In genomic region chrV:12038783-12039182, ce11 we compare ENCODE assay signal across 5 worm cellular contexts.
TF ChIP-seq lines count a peak whose summit lies in the region.

No protein-coding gene starts in this region.

TF ChIP-seq in whole organism, L1 larva, 84 proteins besides CTCF, POLR2A, EP300 and RAD21 (continues in another document):
- TF ChIP-seq aly-2 (tag; optimal IDR thresholded peaks at IDR 0.05; lab: Kevin White, UChicago), result no peak
- TF ChIP-seq unc-86 (tag; optimal IDR thresholded peaks at IDR 0.05; lab: Kevin White, UChicago), result no peak
- TF ChIP-seq xbp-1 (tag; optimal IDR thresholded peaks at IDR 0.05; lab: Kevin White, UChicago), result peak; percentile 22
- no peak for TF ChIP-seq jun-1 (tag; optimal IDR thresholded peaks at IDR 0.05; lab: Kevin White, UChicago)
- TF ChIP-seq elt-2 (tag; optimal IDR thresholded peaks at IDR 0.05; lab: Kevin White, UChicago), result no peak
- no peak for TF ChIP-seq pag-3 (tag; optimal IDR thresholded peaks at IDR 0.05; lab: Kevin White, UChicago; ENCODE audit: borderline replicate concordance, insufficient read depth)
- no peak for TF ChIP-seq C16A3.4 (tag; optimal IDR thresholded peaks at IDR 0.05; lab: Kevin White, UChicago)
- TF ChIP-seq ama-1 (optimal IDR thresholded peaks at IDR 0.05; lab: Kevin White, UChicago), result peak; percentile 5
- TF ChIP-seq fkh-10 (GFP tag; optimal IDR thresholded peaks at IDR 0.05; lab: Kevin White, UChicago), result no peak
- no peak for TF ChIP-seq hlh-4 (tag; optimal IDR thresholded peaks at IDR 0.05; lab: Kevin White, UChicago)
- TF ChIP-seq grh-1 (GFP tag; IDR thresholded peaks at IDR 0.05; lab: Robert Waterston, UW), result no peak
- no peak for TF ChIP-seq nhr-237 (tag; optimal IDR thresholded peaks at IDR 0.05; lab: Kevin White, UChicago)
- TF ChIP-seq rnt-1 (tag; optimal IDR thresholded peaks at IDR 0.05; lab: Kevin White, UChicago), result no peak
- peak; percentile 46 for TF ChIP-seq nhr-47 (tag; optimal IDR thresholded peaks at IDR 0.05; lab: Kevin White, UChicago)
- no peak for TF ChIP-seq tbx-2 (tag; optimal IDR thresholded peaks at IDR 0.05; lab: Kevin White, UChicago)
- TF ChIP-seq zag-1 (tag; optimal IDR thresholded peaks at IDR 0.05; lab: Kevin White, UChicago), result no peak
- TF ChIP-seq lin-35 (GFP tag; optimal IDR thresholded peaks at IDR 0.05; lab: Kevin White, UChicago), result peak in 1 of 2 experiments; percentile 54
- no peak for TF ChIP-seq Y116A8C.19 (tag; optimal IDR thresholded peaks at IDR 0.05; lab: Kevin White, UChicago; ENCODE audit: borderline replicate concordance)
- no peak for TF ChIP-seq irx-1 (tag; optimal IDR thresholded peaks at IDR 0.05; lab: Kevin White, UChicago)

TF ChIP-seq in whole organism, L3 larva, 47 proteins besides CTCF, POLR2A, EP300 and RAD21 (continues in another document):
- TF ChIP-seq mdl-1 (tag; optimal IDR thresholded peaks at IDR 0.05; lab: Kevin White, UChicago) (no peak), nhr-67 (tag; optimal IDR thresholded peaks at IDR 0.05; lab: Kevin White, UChicago) (no peak), pha-4 (tag; optimal IDR thresholded peaks at IDR 0.05; lab: Kevin White, UChicago) (peak; percentile 24), lin-15B (tag; optimal IDR thresholded peaks at IDR 0.05; lab: Kevin White, UChicago) (peak; percentile 32), nfya-1 (tag; optimal IDR thresholded peaks at IDR 0.05; lab: Kevin White, UChicago; ENCODE audit: insufficient read depth) (peak; percentile 48), nhr-43 (tag; optimal IDR thresholded peaks at IDR 0.05; lab: Kevin White, UChicago; ENCODE audit: poor library complexity, severe bottlenecking) (no peak), skn-1 (tag; optimal IDR thresholded peaks at IDR 0.05; lab: Kevin White, UChicago) (no peak), elt-3 (tag; optimal IDR thresholded peaks at IDR 0.05; lab: Kevin White, UChicago) (no peak), eor-1 (tag; optimal IDR thresholded peaks at IDR 0.05; lab: Kevin White, UChicago) (no peak), daf-12 (tag; optimal IDR thresholded peaks at IDR 0.05; lab: Kevin White, UChicago) (no peak), lin-39 (tag; optimal IDR thresholded peaks at IDR 0.05; lab: Kevin White, UChicago) (peak; percentile 77), ama-1 (optimal IDR thresholded peaks at IDR 0.05; lab: Kevin White, UChicago) (peak; percentile 80), nhr-25 (tag; optimal IDR thresholded peaks at IDR 0.05; lab: Kevin White, UChicago) (no peak), tbx-2 (tag; optimal IDR thresholded peaks at IDR 0.05; lab: Kevin White, UChicago) (no peak), nhr-77 (tag; optimal IDR thresholded peaks at IDR 0.05; lab: Kevin White, UChicago) (no peak), ztf-4 (tag; optimal IDR thresholded peaks at IDR 0.05; lab: Kevin White, UChicago) (no peak), nhr-23 (tag; optimal IDR thresholded peaks at IDR 0.05; lab: Kevin White, UChicago) (no peak), nhr-11 (tag; optimal IDR thresholded peaks at IDR 0.05; lab: Kevin White, UChicago) (no peak), ceh-28 (tag; optimal IDR thresholded peaks at IDR 0.05; lab: Kevin White, UChicago) (no peak)

TF ChIP-seq in whole organism, early embryonic, 17 proteins besides CTCF, POLR2A, EP300 and RAD21:
- TF ChIP-seq hmbx-1 (tag; optimal IDR thresholded peaks at IDR 0.05; lab: Kevin White, UChicago) (no peak), ceh-36 (tag; optimal IDR thresholded peaks at IDR 0.05; lab: Kevin White, UChicago) (no peak), pes-1 (GFP tag; IDR thresholded peaks at IDR 0.05; lab: Robert Waterston, UW) (no peak), scrt-1 (GFP tag; IDR thresholded peaks at IDR 0.05; lab: Robert Waterston, UW) (peak; percentile 54; the same call in 1 of the 2 replicates), hmg-4 (GFP tag; optimal IDR thresholded peaks at IDR 0.05; lab: Kevin White, UChicago) (peak; percentile 62), aly-1 (tag; optimal IDR thresholded peaks at IDR 0.05; lab: Kevin White, UChicago) (peak; percentile 8)

TF ChIP-seq in whole organism, midembryonic, 9 proteins besides CTCF, POLR2A, EP300 and RAD21:
- TF ChIP-seq ztf-29 (GFP tag; IDR thresholded peaks at IDR 0.05; lab: Robert Waterston, UW), result no peak
- TF ChIP-seq flt-1 (GFP tag; IDR thresholded peaks at IDR 0.05; lab: Robert Waterston, UW), result 0 out of 2 replicates have a peak, but pooled peaks have one; percentile 36
- peak; percentile 67; the same call in 1 of the 2 replicates for TF ChIP-seq ztf-23 (GFP tag; IDR thresholded peaks at IDR 0.05; lab: Robert Waterston, UW)
- TF ChIP-seq ref-1 (GFP tag; conservative IDR thresholded peaks at IDR 0.05; lab: Robert Waterston, UW), result 0 out of 2 replicates have a peak, but pooled peaks have one; percentile 8

TF ChIP-seq in whole organism, young adult, 124 proteins besides CTCF, POLR2A, EP300 and RAD21 (continues in another document):
- no peak for TF ChIP-seq rpc-1 (optimal IDR thresholded peaks at IDR 0.05; lab: Kevin White, UChicago)
- TF ChIP-seq rpc-1 (tag; optimal IDR thresholded peaks at IDR 0.05; lab: Kevin White, UChicago), result no peak
- no peak for TF ChIP-seq attf-5 (GFP tag; optimal IDR thresholded peaks at IDR 0.05; lab: Kevin White, UChicago)
- TF ChIP-seq B0035.1 (tag; optimal IDR thresholded peaks at IDR 0.05; lab: Kevin White, UChicago), result no peak
- no peak for TF ChIP-seq die-1 (tag; optimal IDR thresholded peaks at IDR 0.05; lab: Kevin White, UChicago)
- TF ChIP-seq ztf-18 (tag; optimal IDR thresholded peaks at IDR 0.05; lab: Kevin White, UChicago), result peak; percentile 20
- TF ChIP-seq somi-1 (GFP tag; optimal IDR thresholded peaks at IDR 0.05; lab: Kevin White, UChicago), result no peak
- no peak for TF ChIP-seq ceh-79 (tag; optimal IDR thresholded peaks at IDR 0.05; lab: Kevin White, UChicago)
- TF ChIP-seq B0261.1 (tag; optimal IDR thresholded peaks at IDR 0.05; lab: Kevin White, UChicago), result no peak
- no peak for TF ChIP-seq nhr-179 (tag; optimal IDR thresholded peaks at IDR 0.05; lab: Kevin White, UChicago)
- TF ChIP-seq rcor-1 (GFP tag; IDR thresholded peaks at IDR 0.05; lab: Robert Waterston, UW), result 0 out of 2 replicates have a peak, but pooled peaks have one; percentile 25
- TF ChIP-seq F39B2.1 (GFP tag; IDR thresholded peaks at IDR 0.05; lab: Robert Waterston, UW), result no peak
- TF ChIP-seq F57A8.1 (GFP tag; optimal IDR thresholded peaks at IDR 0.05; lab: Kevin White, UChicago), result no peak
- TF ChIP-seq dpff-1 (tag; optimal IDR thresholded peaks at IDR 0.05; lab: Kevin White, UChicago), result no peak
- TF ChIP-seq athp-1 (tag; optimal IDR thresholded peaks at IDR 0.05; lab: Kevin White, UChicago), result no peak
- TF ChIP-seq ztf-28 (GFP tag; IDR thresholded peaks at IDR 0.05; lab: Robert Waterston, UW), result no peak
- TF ChIP-seq nhr-27 (tag; optimal IDR thresholded peaks at IDR 0.05; lab: Kevin White, UChicago), result no peak
- no peak for TF ChIP-seq F49E8.2 (tag; optimal IDR thresholded peaks at IDR 0.05; lab: Kevin White, UChicago; ENCODE audit: insufficient read depth)
- peak; percentile 60 for TF ChIP-seq sptf-2 (GFP tag; optimal IDR thresholded peaks at IDR 0.05; lab: Kevin White, UChicago)
- TF ChIP-seq lin-54 (GFP tag; optimal IDR thresholded peaks at IDR 0.05; lab: Kevin White, UChicago), result no peak
- peak; percentile 57 for TF ChIP-seq ama-1 (optimal IDR thresholded peaks at IDR 0.05; lab: Kevin White, UChicago)
- TF ChIP-seq ama-1 (GFP tag; optimal IDR thresholded peaks at IDR 0.05; lab: Kevin White, UChicago), result no peak
- no peak for TF ChIP-seq attf-3 (GFP tag; conservative IDR thresholded peaks at IDR 0.05; lab: Robert Waterston, UW)
- TF ChIP-seq madf-3 (GFP tag; IDR thresholded peaks at IDR 0.05; lab: Robert Waterston, UW), result no peak
- TF ChIP-seq hmg-20 (GFP tag; IDR thresholded peaks at IDR 0.05; lab: Robert Waterston, UW), result no peak
- no peak for TF ChIP-seq let-526 (GFP tag; IDR thresholded peaks at IDR 0.05; lab: Robert Waterston, UW)
- TF ChIP-seq zfh-2 (GFP tag; conservative IDR thresholded peaks at IDR 0.05; lab: Robert Waterston, UW), result peak; percentile 95
- peak; percentile 63; the same call in 1 of the 2 replicates for TF ChIP-seq egrh-3 (GFP tag; IDR thresholded peaks at IDR 0.05; lab: Robert Waterston, UW)
- TF ChIP-seq ceh-58 (GFP tag; IDR thresholded peaks at IDR 0.05; lab: Robert Waterston, UW), result no peak
- TF ChIP-seq hrde-1 (tag; optimal IDR thresholded peaks at IDR 0.05; lab: Kevin White, UChicago; ENCODE audit: borderline replicate concordance), result no peak
- no peak for TF ChIP-seq lag-1 (GFP tag; IDR thresholded peaks at IDR 0.05; lab: Robert Waterston, UW)
- TF ChIP-seq ets-4 (GFP tag; optimal IDR thresholded peaks at IDR 0.05; lab: Kevin White, UChicago), result no peak
- TF ChIP-seq tbp1 (GFP tag; optimal IDR thresholded peaks at IDR 0.05; lab: Kevin White, UChicago), result no peak
- no peak for TF ChIP-seq bed-2 (GFP tag; IDR thresholded peaks at IDR 0.05; lab: Robert Waterston, UW)
- no peak for TF ChIP-seq F10E7.11 (tag; optimal IDR thresholded peaks at IDR 0.05; lab: Kevin White, UChicago)
- TF ChIP-seq lin-26 (GFP tag; IDR thresholded peaks at IDR 0.05; lab: Robert Waterston, UW), result no peak
- no peak for TF ChIP-seq ceh-91 (GFP tag; IDR thresholded peaks at IDR 0.05; lab: Robert Waterston, UW)
- TF ChIP-seq cebp-2 (GFP tag; IDR thresholded peaks at IDR 0.05; lab: Robert Waterston, UW), result no peak
- no peak for TF ChIP-seq cebp-1 (GFP tag; IDR thresholded peaks at IDR 0.05; lab: Robert Waterston, UW)
- no peak for TF ChIP-seq cebp-1 (tag; optimal IDR thresholded peaks at IDR 0.05; lab: Kevin White, UChicago)
- TF ChIP-seq mcd-1 (GFP tag; IDR thresholded peaks at IDR 0.05; lab: Robert Waterston, UW), result peak; percentile 42
- TF ChIP-seq let-607 (tag; optimal IDR thresholded peaks at IDR 0.05; lab: Kevin White, UChicago), result no peak
- TF ChIP-seq mxl-1 (tag; optimal IDR thresholded peaks at IDR 0.05; lab: Kevin White, UChicago), result no peak
- no peak for TF ChIP-seq snpc-1.1 (tag; optimal IDR thresholded peaks at IDR 0.05; lab: Kevin White, UChicago; ENCODE audit: insufficient read depth)
- no peak for TF ChIP-seq K12H6.12 (tag; optimal IDR thresholded peaks at IDR 0.05; lab: Kevin White, UChicago)
- no peak for TF ChIP-seq B0019.2 (GFP tag; conservative IDR thresholded peaks at IDR 0.05; lab: Robert Waterston, UW)
- TF ChIP-seq sdz-38 (tag; optimal IDR thresholded peaks at IDR 0.05; lab: Kevin White, UChicago), result no peak
- no peak for TF ChIP-seq nhr-90 (tag; optimal IDR thresholded peaks at IDR 0.05; lab: Kevin White, UChicago)
- TF ChIP-seq madf-10 (tag; optimal IDR thresholded peaks at IDR 0.05; lab: Kevin White, UChicago), result no peak
- TF ChIP-seq xnd-1 (tag; optimal IDR thresholded peaks at IDR 0.05; lab: Kevin White, UChicago), result no peak
- TF ChIP-seq snpc-1.3 (tag; optimal IDR thresholded peaks at IDR 0.05; lab: Kevin White, UChicago; ENCODE audit: insufficient read depth), result no peak
- no peak for TF ChIP-seq D2030.7 (GFP tag; IDR thresholded peaks at IDR 0.05; lab: Robert Waterston, UW)
